Fruit fly (Drosophila melanogaster) whole organism, embryonic: Measurements from ENCODE around the gene Iyd.

Experiments used
- B-H1 ChIP-seq: fragments of 200-800 bp; sonication (Bioruptor generic); IDR thresholded peaks from 3 replicates; pipeline ENCODE4 v1.3.6; 2022; ENCODE audit warnings: missing biosample characterization, missing genetic modification characterization
- CG10147 ChIP-seq: fragments of 200-800 bp; sonication (Bioruptor generic); optimal IDR thresholded peaks from 2 replicates; lab custom pipeline; 2019; ENCODE audit warnings: missing biosample characterization, mild to moderate bottlenecking, missing genetic modification characterization, moderate library complexity
- CG14860 ChIP-seq: fragments of 200-800 bp; sonication (Bioruptor generic); IDR thresholded peaks from 3 replicates; pipeline ENCODE4 v1.3.6; 2022; ENCODE audit warnings: missing biosample characterization, missing genetic modification characterization; ENCODE audit not compliant: partially characterized antibody
- CG15269 ChIP-seq: fragments of 200-800 bp; sonication (Bioruptor generic); optimal IDR thresholded peaks from 2 replicates; lab custom pipeline; 2018; ENCODE audit warnings: missing biosample characterization, mild to moderate bottlenecking, missing genetic modification characterization, moderate library complexity
- CG15479 ChIP-seq: fragments of 200-800 bp; sonication (Bioruptor generic); optimal IDR thresholded peaks from 3 replicates; lab custom pipeline; 2019; ENCODE audit warnings: missing biosample characterization, mild to moderate bottlenecking, missing genetic modification characterization, moderate library complexity
- CG1603 ChIP-seq: fragments of 200-800 bp; sonication (Bioruptor generic); optimal IDR thresholded peaks from 2 replicates; lab custom pipeline; 2019; ENCODE audit warnings: missing biosample characterization, mild to moderate bottlenecking, missing genetic modification characterization, moderate library complexity
- CG17568 ChIP-seq: fragments of 200-800 bp; sonication (Bioruptor generic); optimal IDR thresholded peaks from 2 replicates; lab custom pipeline; 2018; ENCODE audit warnings: missing biosample characterization, mild to moderate bottlenecking, missing genetic modification characterization, moderate library complexity
- CG18764 ChIP-seq: fragments of 200-800 bp; sonication (Bioruptor generic); optimal IDR thresholded peaks from 3 replicates; lab custom pipeline; 2016; ENCODE audit warnings: missing biosample characterization, missing genetic modification characterization
- CG32767 ChIP-seq: fragments of 200-800 bp; sonication (Bioruptor generic); IDR thresholded peaks from 2 replicates; pipeline ENCODE4 v1.3.6; 2022; ENCODE audit warnings: missing biosample characterization, missing genetic modification characterization
- CG33557 ChIP-seq: fragments of 200-800 bp; sonication (Bioruptor generic); optimal IDR thresholded peaks from 2 replicates; lab custom pipeline; 2019; ENCODE audit warnings: missing biosample characterization, mild to moderate bottlenecking, missing genetic modification characterization, moderate library complexity
- CG34224 ChIP-seq: fragments of 200-800 bp; sonication (Bioruptor generic); IDR thresholded peaks from 3 replicates; pipeline ENCODE4 v1.3.6; 2022; ENCODE audit warnings: missing biosample characterization, missing genetic modification characterization; ENCODE audit not compliant: partially characterized antibody
- CG43689 ChIP-seq: fragments of 200-800 bp; sonication (Bioruptor generic); IDR thresholded peaks from 2 replicates; pipeline ENCODE4 v1.3.6; 2022; ENCODE audit warnings: missing biosample characterization, missing genetic modification characterization
- CG5953 ChIP-seq: fragments of 200-800 bp; sonication (Bioruptor generic); IDR thresholded peaks from 2 replicates; pipeline ENCODE4 v1.3.6; 2022; ENCODE audit warnings: missing biosample characterization, missing genetic modification characterization
- CG6854 ChIP-seq: fragments of 200-800 bp; sonication (Bioruptor generic); optimal IDR thresholded peaks from 3 replicates; lab custom pipeline; 2017; ENCODE audit warnings: missing biosample characterization, mild to moderate bottlenecking, missing genetic modification characterization
- CG7271 ChIP-seq: fragments of 200-800 bp; sonication (Bioruptor generic); optimal IDR thresholded peaks from 2 replicates; lab custom pipeline; 2018; ENCODE audit warnings: missing biosample characterization, mild to moderate bottlenecking, missing genetic modification characterization, moderate library complexity
- CG7745 ChIP-seq: fragments of 200-800 bp; sonication (Bioruptor generic); optimal IDR thresholded peaks from 2 replicates; lab custom pipeline; 2018; ENCODE audit warnings: missing biosample characterization, mild to moderate bottlenecking, missing genetic modification characterization, moderate library complexity
- CG7987 ChIP-seq: fragments of 200-800 bp; sonication (Bioruptor generic); optimal IDR thresholded peaks from 2 replicates; lab custom pipeline; 2018; ENCODE audit warnings: missing biosample characterization, mild to moderate bottlenecking, missing genetic modification characterization, moderate library complexity
- CG8765 ChIP-seq: fragments of 200-800 bp; sonication (Bioruptor generic); IDR thresholded peaks from 2 replicates; pipeline ENCODE4 v1.3.6; 2022; ENCODE audit warnings: missing biosample characterization, missing genetic modification characterization
- CrebB ChIP-seq: fragments of 200-800 bp; sonication (Bioruptor generic); optimal IDR thresholded peaks from 3 replicates; lab custom pipeline; 2018; ENCODE audit warnings: missing biosample characterization, mild to moderate bottlenecking, missing genetic modification characterization
- D19B ChIP-seq: fragments of 200-800 bp; sonication (Bioruptor generic); optimal IDR thresholded peaks from 2 replicates; lab custom pipeline; 2017; ENCODE audit warnings: missing biosample characterization, mild to moderate bottlenecking, missing genetic modification characterization
- ERR ChIP-seq: fragments of 200-800 bp; sonication (Bioruptor generic); optimal IDR thresholded peaks from 2 replicates; lab custom pipeline; 2016; ENCODE audit warnings: missing biosample characterization, missing genetic modification characterization
- Ets65A ChIP-seq: fragments of 200-800 bp; sonication (Bioruptor generic); peaks from one replicate; lab custom pipeline; 2016; ENCODE audit warnings: missing biosample characterization, missing genetic modification characterization
- HLHmδ ChIP-seq: fragments of 200-800 bp; sonication (Bioruptor generic); optimal IDR thresholded peaks from 2 replicates; lab custom pipeline; 2018; ENCODE audit warnings: missing biosample characterization, mild to moderate bottlenecking, missing genetic modification characterization, moderate library complexity
- Hey ChIP-seq: fragments of 200-800 bp; sonication (Bioruptor generic); optimal IDR thresholded peaks from 3 replicates; lab custom pipeline; 2018; ENCODE audit warnings: missing biosample characterization, mild to moderate bottlenecking, missing genetic modification characterization
- Lim3 ChIP-seq: fragments of 200-800 bp; sonication (Bioruptor generic); IDR thresholded peaks from 2 replicates; pipeline ENCODE4 v1.3.6; 2022; ENCODE audit warnings: missing biosample characterization, missing genetic modification characterization
- Mrtf ChIP-seq: fragments of 200-800 bp; sonication (Bioruptor generic); IDR thresholded peaks from 3 replicates; pipeline ENCODE4 v1.3.6; 2022; ENCODE audit warnings: missing biosample characterization, missing genetic modification characterization
- Oaz ChIP-seq: fragments of 200-800 bp; sonication (Bioruptor generic); IDR thresholded peaks from 2 replicates; pipeline ENCODE4 v1.3.6; 2022; ENCODE audit warnings: missing biosample characterization, missing genetic modification characterization
- Oli ChIP-seq: fragments of 200-800 bp; sonication (Bioruptor generic); optimal IDR thresholded peaks from 2 replicates; lab custom pipeline; 2018; ENCODE audit warnings: missing biosample characterization, mild to moderate bottlenecking, missing genetic modification characterization, moderate library complexity
- Pdp1 ChIP-seq, 2 experiments: fragments of 200-800 bp; sonication (Bioruptor generic); optimal IDR thresholded peaks; 3 replicates each; lab custom pipeline; 2016; ENCODE audit warnings: missing biosample characterization in 2 of 2, missing genetic modification characterization in 2 of 2, mild to moderate bottlenecking in 1 of 2, moderate library complexity in 1 of 2
- Sox102F ChIP-seq: fragments of 200-800 bp; sonication (Bioruptor generic); optimal IDR thresholded peaks from 2 replicates; lab custom pipeline; 2018; ENCODE audit warnings: missing biosample characterization, mild to moderate bottlenecking, missing genetic modification characterization, moderate library complexity
- Spps ChIP-seq: fragments of 200-800 bp; sonication (Bioruptor generic); optimal IDR thresholded peaks from 2 replicates; lab custom pipeline; 2018; ENCODE audit warnings: missing biosample characterization, mild to moderate bottlenecking, missing genetic modification characterization
- Sry-δ ChIP-seq: fragments of 200-800 bp; sonication (Bioruptor generic); optimal IDR thresholded peaks from 2 replicates; lab custom pipeline; 2016; ENCODE audit warnings: missing biosample characterization, missing genetic modification characterization
- aop ChIP-seq: fragments of 200-800 bp; sonication (Bioruptor generic); IDR thresholded peaks from 2 replicates; pipeline ENCODE4 v1.3.6; 2022; ENCODE audit warnings: missing biosample characterization, missing genetic modification characterization
- az2 ChIP-seq: fragments of 200-800 bp; sonication (Bioruptor generic); optimal IDR thresholded peaks from 3 replicates; lab custom pipeline; 2016; ENCODE audit warnings: missing biosample characterization, missing genetic modification characterization
- bsh ChIP-seq, 2 experiments: fragments of 200-800 bp; sonication (Bioruptor generic); optimal IDR thresholded peaks; 2 replicates each; lab custom pipeline; 2017 to 2018; ENCODE audit warnings: mild to moderate bottlenecking in 2 of 2, missing biosample characterization in 2 of 2, missing genetic modification characterization in 2 of 2, moderate library complexity in 1 of 2
- chn ChIP-seq: fragments of 200-800 bp; sonication (Bioruptor generic); optimal IDR thresholded peaks from 2 replicates; lab custom pipeline; 2016; ENCODE audit warnings: missing biosample characterization, missing genetic modification characterization
- da ChIP-seq: fragments of 200-800 bp; sonication (Bioruptor generic); optimal IDR thresholded peaks from 2 replicates; lab custom pipeline; 2016; ENCODE audit warnings: missing biosample characterization, missing genetic modification characterization
- gce ChIP-seq: fragments of 200-800 bp; sonication (Bioruptor generic); IDR thresholded peaks from 3 replicates; pipeline ENCODE4 v1.3.6; 2022; ENCODE audit warnings: missing biosample characterization, missing genetic modification characterization
- knrl ChIP-seq: fragments of 200-800 bp; sonication (Bioruptor generic); IDR thresholded peaks from 3 replicates; pipeline ENCODE4 v1.3.6; 2022; ENCODE audit warnings: missing biosample characterization, missing genetic modification characterization; ENCODE audit not compliant: partially characterized antibody
- lov ChIP-seq, 2 experiments: fragments of 200-800 bp in 1 of 2; fragments of >200 bp in 1 of 2; sonication (Bioruptor generic) in 1 of 2; IDR thresholded peaks in 1 of 2; optimal IDR thresholded peaks in 1 of 2; 2 replicates in 1 of 2; 3 replicates in 1 of 2; pipeline versions ENCODE4 v1.3.6 to Lab custom; 2017 to 2022; ENCODE audit warnings: missing biosample characterization in 1 of 2, missing genetic modification characterization in 1 of 2
- mld ChIP-seq: fragments of 200-800 bp; sonication (Bioruptor generic); IDR thresholded peaks from 3 replicates; pipeline ENCODE4 v1.3.6; 2022; ENCODE audit warnings: missing biosample characterization, missing genetic modification characterization; ENCODE audit not compliant: partially characterized antibody
- sr ChIP-seq: fragments of 200-800 bp; sonication (Bioruptor generic); IDR thresholded peaks from 3 replicates; pipeline ENCODE4 v1.3.6; 2022; ENCODE audit warnings: missing biosample characterization, missing genetic modification characterization
- toy ChIP-seq: fragments of 200-800 bp; sonication (Bioruptor generic); IDR thresholded peaks from 2 replicates; pipeline ENCODE4 v1.3.6; 2022; ENCODE audit warnings: missing biosample characterization, missing genetic modification characterization
- unpg ChIP-seq: fragments of 200-800 bp; sonication (Bioruptor generic); optimal IDR thresholded peaks from 3 replicates; lab custom pipeline; 2018; ENCODE audit warnings: missing biosample characterization, mild to moderate bottlenecking, missing genetic modification characterization, moderate library complexity
- vfl ChIP-seq: fragments of 200-800 bp; sonication (Bioruptor generic); optimal IDR thresholded peaks from 2 replicates; lab custom pipeline; 2016; ENCODE audit warnings: missing biosample characterization, missing genetic modification characterization
- vvl ChIP-seq: fragments of 200-800 bp; sonication (Bioruptor generic); IDR thresholded peaks from 2 replicates; pipeline ENCODE4 v1.3.6; 2022; ENCODE audit warnings: missing biosample characterization, missing genetic modification characterization
- wdn ChIP-seq: fragments of 200-800 bp; sonication (Bioruptor generic); IDR thresholded peaks from 2 replicates; pipeline ENCODE4 v1.3.6; 2022; ENCODE audit warnings: missing biosample characterization, missing genetic modification characterization
- yki ChIP-seq: fragments of >200 bp; optimal IDR thresholded peaks from 3 replicates; lab custom pipeline; 2018

Iyd gene

DNA sequence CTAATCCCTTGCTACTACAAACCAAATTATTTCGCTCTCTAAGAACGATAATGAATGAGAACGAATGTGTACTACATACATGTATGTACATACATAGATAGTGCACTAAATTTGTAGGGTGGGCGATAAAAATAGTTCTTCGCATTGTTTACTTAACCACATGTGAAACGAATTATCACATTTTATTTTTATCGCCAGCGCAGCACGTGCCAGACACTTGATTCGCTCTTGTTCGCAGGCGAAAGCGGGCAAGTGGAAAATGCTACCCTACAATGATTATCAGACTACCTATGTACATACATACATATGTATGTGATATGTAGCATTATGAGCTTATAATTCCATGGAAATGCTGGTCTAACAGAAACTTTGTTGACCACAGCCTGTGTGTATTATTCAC lies 10.2 kb downstream of the Iyd start (continued):
- TF ChIP-seq CG7745 (tag; lab: Kevin White, UChicago): peak; percentile 37
- TF ChIP-seq B-H1 (GFP tag; lab: Robert Waterston, UW): no peak
- peak; percentile 10 for TF ChIP-seq CG1603
- no peak for TF ChIP-seq Sry-δ
- peak; percentile 99 for TF ChIP-seq Hey (tag; lab: Kevin White, UChicago)
- peak; percentile 35 for TF ChIP-seq CG7987 (GFP tag; lab: Kevin White, UChicago)
- no peak for TF ChIP-seq yki (lab: Kevin White, UChicago)
- no peak for TF ChIP-seq vvl (GFP tag; lab: Robert Waterston, UW)

DNA sequence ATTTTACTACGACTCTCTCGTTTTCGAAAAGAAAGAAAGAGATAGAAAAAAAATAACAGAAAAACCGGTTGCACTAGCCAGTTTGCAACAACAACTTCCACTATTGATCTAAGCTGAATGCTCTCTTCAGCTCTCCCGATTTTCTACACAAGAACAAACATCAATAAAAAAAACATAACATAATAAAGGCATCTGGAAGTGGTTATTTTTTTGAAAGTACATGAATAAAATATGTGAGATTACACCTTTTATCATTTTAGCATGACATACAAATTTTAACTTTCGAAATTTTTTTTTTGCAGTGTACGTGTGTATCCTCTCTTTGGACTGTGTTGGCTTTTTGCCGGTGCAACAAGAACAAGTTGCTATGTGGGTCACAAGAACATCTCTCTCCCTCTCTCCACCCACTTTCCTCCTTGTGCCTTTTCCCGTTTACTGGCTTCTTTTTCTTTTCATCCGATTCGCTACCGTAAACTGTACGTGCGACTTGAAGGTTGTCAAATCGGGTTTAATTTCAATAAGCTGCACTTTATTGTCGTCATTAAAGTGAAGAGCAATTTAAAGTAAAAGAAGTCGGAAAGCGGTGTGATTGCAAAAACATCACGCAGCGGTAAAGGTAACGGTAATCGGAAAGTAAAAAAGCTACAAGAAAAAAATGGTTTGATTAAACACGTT lies 11.4 kb downstream of the Iyd start:
- peak; percentile 87 for TF ChIP-seq Oaz
- peak; percentile 95 for TF ChIP-seq CG5953 (GFP tag; lab: Robert Waterston, UW)
- TF ChIP-seq CG7271 (tag; lab: Kevin White, UChicago): peak; percentile 89
- TF ChIP-seq Pdp1 (GFP tag; optimal IDR thresholded peaks at IDR 0.05; lab: Kevin White, UChicago): peak; percentile 95 to 97
- TF ChIP-seq Sox102F (GFP tag; lab: Kevin White, UChicago): peak; percentile 99
- peak; percentile 95 for TF ChIP-seq CrebB
- TF ChIP-seq da (GFP tag; lab: Kevin White, UChicago): peak; percentile 93
- peak; percentile 97 for TF ChIP-seq gce (GFP tag; lab: Robert Waterston, UW)
- TF ChIP-seq ERR (GFP tag; lab: Kevin White, UChicago): peak; percentile 87
- TF ChIP-seq HLHmδ (GFP tag; lab: Kevin White, UChicago): no peak
- peak; percentile 93 for TF ChIP-seq Mrtf (GFP tag; lab: Robert Waterston, UW)
- peak; percentile 96 for TF ChIP-seq CG18764 (GFP tag; lab: Kevin White, UChicago)
- peak; percentile 76 for TF ChIP-seq vfl (GFP tag; lab: Kevin White, UChicago)
- peak; percentile 91 for TF ChIP-seq sr (GFP tag; lab: Robert Waterston, UW)
- peak; percentile 92 for TF ChIP-seq aop (GFP tag; lab: Robert Waterston, UW)
- TF ChIP-seq CG8765 (GFP tag; lab: Robert Waterston, UW): peak; percentile 87
- TF ChIP-seq CG17568 (GFP tag; lab: Kevin White, UChicago): peak; percentile 95
- no peak for TF ChIP-seq CG14860
- TF ChIP-seq CG34224 (GFP tag; lab: Robert Waterston, UW): no peak
- no peak for TF ChIP-seq mld
- TF ChIP-seq az2 (GFP tag; lab: Kevin White, UChicago): peak; percentile 98
- peak; percentile 96 for TF ChIP-seq Spps (tag; lab: Kevin White, UChicago)
- TF ChIP-seq CG10147 (GFP tag; lab: Kevin White, UChicago): peak; percentile 95
- TF ChIP-seq D19B (GFP tag; lab: Kevin White, UChicago): peak; percentile 66
- peak; percentile 97 for TF ChIP-seq CG15269 (tag; lab: Kevin White, UChicago)
- TF ChIP-seq Lim3 (GFP tag; lab: Robert Waterston, UW): peak; percentile 89
- TF ChIP-seq CG6854 (GFP tag; lab: Kevin White, UChicago): peak; percentile 84
- no peak for TF ChIP-seq lov (optimal IDR thresholded peaks at IDR 0.05; lab: Kevin White, UChicago)
- peak; percentile 97 for TF ChIP-seq lov (GFP tag; IDR thresholded peaks at IDR 0.05; lab: Robert Waterston, UW)
- peak; percentile 97 for TF ChIP-seq chn (GFP tag; lab: Kevin White, UChicago)
- peak; percentile 69 for TF ChIP-seq CG15479 (GFP tag; lab: Kevin White, UChicago)
- peak; percentile 98 for TF ChIP-seq Oli
- TF ChIP-seq unpg (GFP tag; lab: Kevin White, UChicago): peak; percentile 97
- peak; percentile 97 for TF ChIP-seq CG32767 (GFP tag; lab: Robert Waterston, UW)
- TF ChIP-seq knrl (GFP tag; lab: Robert Waterston, UW): no peak
- peak; percentile 77 for TF ChIP-seq toy
- peak; percentile 98 for TF ChIP-seq Ets65A (GFP tag; lab: Kevin White, UChicago)
- peak; percentile 97 to 99 for TF ChIP-seq bsh (GFP tag; optimal IDR thresholded peaks at IDR 0.05; lab: Kevin White, UChicago)
- peak; percentile 89 for TF ChIP-seq CG43689 (GFP tag; lab: Robert Waterston, UW)
- peak; percentile 97 for TF ChIP-seq CG33557 (GFP tag; lab: Kevin White, UChicago)
- peak; percentile 84 for TF ChIP-seq wdn (GFP tag; lab: Robert Waterston, UW)
